Worm (Caenorhabditis elegans): ENCODE data around the gene ets-4.
A peak's percentile ranks its signal among the peaks of the same experiment; 100 is the strongest.

The ets-4 gene

DNA sequence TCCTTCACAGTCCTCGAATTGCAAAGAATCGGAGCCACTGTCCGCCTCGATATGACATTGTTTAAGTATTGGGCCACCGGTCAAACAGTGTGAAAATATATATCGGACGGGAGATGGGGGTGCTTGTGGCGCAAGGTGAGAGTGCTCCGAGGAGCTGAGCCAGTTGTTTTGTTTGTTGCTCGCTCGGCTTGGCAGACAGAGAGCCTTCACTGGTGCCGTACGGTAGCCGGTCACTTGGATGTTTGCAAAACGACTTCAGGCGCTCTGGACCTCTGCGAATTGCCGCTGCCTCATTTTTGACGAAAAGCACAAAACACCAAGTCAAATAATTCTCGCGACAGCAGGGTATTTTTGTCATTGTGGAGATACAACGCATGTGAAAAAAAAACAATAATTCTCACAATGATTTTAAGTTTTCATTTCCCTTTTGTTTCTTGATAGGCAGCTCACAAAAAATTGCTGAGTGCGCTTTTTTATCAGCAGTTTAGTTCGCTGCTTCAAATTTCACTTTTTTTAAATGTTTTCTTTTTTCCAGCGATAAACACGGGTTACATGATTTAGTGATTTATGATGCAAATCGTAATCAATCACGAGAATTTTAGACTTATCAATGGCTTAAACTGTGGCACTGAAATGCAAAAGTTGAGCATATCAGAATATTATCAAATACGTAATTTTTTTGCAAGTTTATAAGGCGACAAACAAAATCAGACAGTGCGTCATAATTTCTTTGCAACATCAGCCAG is 1.5 kb upstream of the ets-4 start:
- TF ChIP-seq him-1 (tag; optimal IDR thresholded peaks at IDR 0.05) = no peak
- no peak for TF ChIP-seq W03F9.2 (tag; optimal IDR thresholded peaks at IDR 0.05)
- TF ChIP-seq dao-5 (tag; optimal IDR thresholded peaks at IDR 0.05) = no peak

DNA sequence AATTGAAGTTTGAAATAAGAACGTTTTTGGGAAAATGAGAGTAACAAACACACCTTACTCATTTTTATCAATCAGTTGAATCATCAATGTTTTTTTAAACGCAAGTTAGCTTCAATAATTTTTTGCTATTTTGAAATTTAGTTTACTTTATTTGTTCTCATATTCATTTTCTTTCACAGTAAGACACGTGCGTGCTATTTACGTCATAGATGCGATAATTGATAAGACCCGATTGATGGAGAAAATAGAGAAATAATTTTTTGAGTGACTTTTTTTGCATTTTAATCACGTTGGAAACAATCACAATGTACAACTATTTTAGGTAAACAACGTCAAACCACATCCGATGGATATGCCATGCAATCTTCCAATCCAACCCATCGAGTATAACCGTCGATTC is 790 bp downstream of the ets-4 start:
- no peak for TF ChIP-seq dao-5 (tag; optimal IDR thresholded peaks at IDR 0.05)
- no peak for TF ChIP-seq W03F9.2 (tag; optimal IDR thresholded peaks at IDR 0.05)
- TF ChIP-seq him-1 (tag; optimal IDR thresholded peaks at IDR 0.05) = no peak

DNA sequence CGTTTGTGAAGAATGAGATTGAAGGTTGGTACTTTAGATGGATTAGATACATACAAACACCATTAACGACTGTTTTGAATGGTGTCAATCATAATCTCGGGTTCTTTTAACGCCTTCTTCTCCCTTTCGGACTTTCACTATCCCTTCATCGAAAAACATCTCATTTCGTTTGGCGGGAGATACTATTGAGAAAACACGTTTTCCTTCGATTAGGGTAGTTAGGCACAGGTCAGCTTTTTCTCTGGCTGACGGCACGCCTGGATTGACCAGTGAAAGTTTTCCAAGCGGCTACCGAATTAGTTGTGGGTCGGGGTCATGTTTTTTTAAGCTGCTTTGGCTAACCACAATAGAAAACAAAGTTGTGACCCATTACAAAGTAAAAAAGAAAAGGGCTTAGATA is 1.3 kb downstream of the ets-4 start:
- TF ChIP-seq him-1 (tag; optimal IDR thresholded peaks at IDR 0.05) (no peak), W03F9.2 (tag; optimal IDR thresholded peaks at IDR 0.05) (no peak), dao-5 (tag; optimal IDR thresholded peaks at IDR 0.05) (no peak)

DNA sequence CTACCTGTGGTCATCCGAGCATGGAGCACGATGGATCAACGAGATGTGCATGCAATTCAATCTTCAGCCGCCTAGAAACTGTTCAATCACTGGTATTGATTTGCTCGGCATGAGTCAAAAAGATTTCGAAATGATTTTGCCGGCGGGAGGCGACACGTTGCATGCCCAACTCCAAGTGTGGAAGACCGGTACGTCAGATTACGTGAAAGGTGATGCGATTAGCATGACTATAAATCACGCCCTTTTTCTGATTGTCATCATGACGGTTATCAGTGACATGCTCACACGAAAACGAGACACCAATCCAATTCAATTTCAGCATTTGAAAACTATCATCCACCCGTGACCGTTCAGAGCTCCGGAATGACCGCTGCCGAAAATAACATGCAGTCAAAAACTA is 2.0 kb downstream of the ets-4 start:
- TF ChIP-seq dao-5 (tag; optimal IDR thresholded peaks at IDR 0.05) (no peak), W03F9.2 (tag; optimal IDR thresholded peaks at IDR 0.05) (no peak), him-1 (tag; optimal IDR thresholded peaks at IDR 0.05) (no peak)

DNA sequence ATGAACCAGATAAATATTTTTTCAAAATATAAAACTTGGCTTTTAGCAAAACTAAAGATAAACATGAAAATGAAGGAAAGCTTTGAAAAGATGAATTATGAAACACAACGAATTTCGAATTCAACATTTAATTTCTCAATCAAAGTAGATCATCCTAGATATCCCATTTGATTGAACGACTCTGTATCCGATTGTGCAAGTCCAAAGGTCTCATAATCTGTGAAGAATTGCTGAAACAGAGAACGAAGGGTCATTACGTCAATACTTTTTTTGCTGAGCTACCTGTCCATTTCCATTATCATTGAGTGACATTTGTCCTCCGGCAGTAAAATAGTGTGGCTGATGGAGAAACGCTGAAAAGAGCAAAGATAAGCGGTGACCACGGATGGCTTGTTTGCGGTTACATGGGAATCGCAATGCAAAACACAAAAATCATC is 4.0 kb downstream of the ets-4 start:
- TF ChIP-seq W03F9.2 (tag; optimal IDR thresholded peaks at IDR 0.05) (no peak), dao-5 (tag; optimal IDR thresholded peaks at IDR 0.05) (peak; percentile 44), him-1 (tag; optimal IDR thresholded peaks at IDR 0.05) (no peak)

DNA sequence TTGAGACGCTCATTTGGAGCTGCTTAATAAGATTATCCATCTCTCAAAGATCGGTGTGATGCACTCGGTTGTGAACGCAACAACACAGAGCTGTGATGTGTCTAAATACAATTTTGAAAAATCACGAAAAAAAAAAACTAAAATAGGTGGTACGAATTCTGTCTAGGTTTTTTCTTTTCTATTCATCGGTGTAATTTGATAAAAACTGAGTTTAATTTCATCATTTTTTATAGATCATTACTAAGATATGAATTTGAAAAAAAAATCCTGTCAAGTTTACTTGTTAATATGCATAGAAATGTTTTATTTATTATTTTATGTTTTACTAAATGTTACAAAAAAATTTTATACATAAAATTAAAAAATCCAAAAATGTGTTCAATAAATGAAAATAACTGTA is 11.4 kb downstream of the ets-4 start, which contains the start of gene ceh-60:
Gene ceh-60 (minus strand): TSS at position 101 of the 400 bp plus-strand sequence.
- TF ChIP-seq him-1 (tag; optimal IDR thresholded peaks at IDR 0.05) (no peak), W03F9.2 (tag; optimal IDR thresholded peaks at IDR 0.05) (no peak), dao-5 (tag; optimal IDR thresholded peaks at IDR 0.05) (no peak)

DNA sequence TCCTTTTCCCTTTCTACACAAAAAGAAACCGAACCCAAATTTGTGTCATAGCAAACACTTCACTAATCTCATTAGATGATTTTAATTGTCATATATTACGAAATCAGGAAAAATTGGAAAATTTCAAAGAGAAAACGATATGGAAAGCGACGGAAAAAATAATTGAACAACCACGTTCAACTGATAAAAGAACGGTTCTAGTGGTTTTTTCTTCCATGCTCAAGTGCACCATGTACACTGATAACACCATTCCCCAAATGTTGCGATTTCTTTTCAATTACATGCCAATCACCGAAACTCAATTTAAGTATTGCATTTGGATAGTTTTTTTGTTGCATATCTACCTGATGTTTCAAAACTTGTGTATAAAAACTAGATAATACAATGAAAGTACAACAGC is 11.9 kb downstream of the ets-4 start:
- no peak for TF ChIP-seq dao-5 (tag; optimal IDR thresholded peaks at IDR 0.05)
- no peak for TF ChIP-seq W03F9.2 (tag; optimal IDR thresholded peaks at IDR 0.05)
- TF ChIP-seq him-1 (tag; optimal IDR thresholded peaks at IDR 0.05) = no peak

DNA sequence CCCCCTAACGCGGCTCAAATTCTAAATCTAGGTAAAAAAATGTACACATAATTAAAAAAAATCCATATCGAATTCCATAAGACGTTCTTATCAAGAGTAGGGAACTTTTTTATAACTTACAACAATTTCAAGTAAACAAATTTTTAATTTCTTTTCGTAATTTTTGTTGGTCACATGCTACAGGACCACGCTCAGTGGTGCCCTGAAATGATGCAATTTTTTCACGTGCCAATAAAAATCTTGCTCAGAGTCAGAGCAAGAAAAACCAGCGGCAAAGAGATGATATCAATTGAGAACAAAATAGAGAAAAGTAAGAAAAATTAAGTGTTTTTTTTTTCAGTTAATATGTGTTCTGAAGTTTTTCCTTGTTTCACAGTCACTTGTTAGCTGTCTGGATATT is 13.2 kb downstream of the ets-4 start:
- no peak for TF ChIP-seq dao-5 (tag; optimal IDR thresholded peaks at IDR 0.05)
- no peak for TF ChIP-seq him-1 (tag; optimal IDR thresholded peaks at IDR 0.05)
- TF ChIP-seq W03F9.2 (tag; optimal IDR thresholded peaks at IDR 0.05) = no peak

DNA sequence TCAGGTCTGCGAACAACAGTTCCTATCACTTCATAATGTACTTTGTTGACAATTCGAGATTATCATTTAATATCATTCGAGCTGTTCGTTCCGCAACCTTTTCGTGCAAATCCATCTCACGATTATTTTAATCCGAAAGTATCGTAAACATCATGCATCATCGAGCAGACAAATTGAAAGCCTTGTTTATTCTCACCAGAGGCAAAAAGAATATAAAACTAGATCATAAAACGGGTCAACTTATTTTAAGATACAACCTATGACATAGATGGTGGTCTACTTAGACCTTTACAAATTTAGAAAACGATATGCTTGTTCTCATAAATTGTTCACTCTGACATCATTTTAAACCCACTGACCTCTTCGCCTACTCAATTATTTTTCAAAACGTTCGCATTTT is 14.4 kb downstream of the ets-4 start:
- no peak for TF ChIP-seq W03F9.2 (tag; optimal IDR thresholded peaks at IDR 0.05)
- TF ChIP-seq him-1 (tag; optimal IDR thresholded peaks at IDR 0.05) = no peak
- TF ChIP-seq dao-5 (tag; optimal IDR thresholded peaks at IDR 0.05) = no peak

DNA sequence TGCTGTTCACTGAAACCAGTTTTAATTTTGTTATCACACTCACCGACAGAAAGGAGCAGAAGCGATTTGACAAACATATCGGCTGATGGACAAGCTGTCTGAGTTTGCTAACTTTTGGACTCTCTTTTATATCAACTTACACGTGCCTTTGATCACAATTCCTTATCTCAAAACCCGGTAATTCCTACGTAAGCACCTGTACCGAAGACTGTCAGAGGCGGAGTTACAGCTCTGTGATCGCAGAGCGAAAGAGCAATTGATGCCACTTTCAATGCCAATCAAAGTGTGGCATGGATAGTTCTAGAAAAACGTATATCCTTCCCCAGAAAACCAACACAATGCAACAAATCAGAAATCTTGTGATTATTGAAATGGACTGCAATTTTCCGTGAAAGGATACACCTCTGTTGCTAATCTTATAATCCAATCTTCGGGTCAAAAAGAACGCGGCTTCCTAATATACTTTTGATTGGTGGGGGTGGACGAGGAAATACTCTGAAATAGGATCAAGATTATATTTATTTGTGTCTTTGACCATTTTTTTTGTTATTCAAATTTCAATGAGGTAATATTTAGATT is 18.1 kb downstream of the ets-4 start, which contains the start of gene ilys-5:
Gene ilys-5 (minus strand): TSS at position 140 of the 579 bp plus-strand sequence.
- no peak for TF ChIP-seq W03F9.2 (tag; optimal IDR thresholded peaks at IDR 0.05)
- no peak for TF ChIP-seq him-1 (tag; optimal IDR thresholded peaks at IDR 0.05)
- no peak for TF ChIP-seq dao-5 (tag; optimal IDR thresholded peaks at IDR 0.05)

DNA sequence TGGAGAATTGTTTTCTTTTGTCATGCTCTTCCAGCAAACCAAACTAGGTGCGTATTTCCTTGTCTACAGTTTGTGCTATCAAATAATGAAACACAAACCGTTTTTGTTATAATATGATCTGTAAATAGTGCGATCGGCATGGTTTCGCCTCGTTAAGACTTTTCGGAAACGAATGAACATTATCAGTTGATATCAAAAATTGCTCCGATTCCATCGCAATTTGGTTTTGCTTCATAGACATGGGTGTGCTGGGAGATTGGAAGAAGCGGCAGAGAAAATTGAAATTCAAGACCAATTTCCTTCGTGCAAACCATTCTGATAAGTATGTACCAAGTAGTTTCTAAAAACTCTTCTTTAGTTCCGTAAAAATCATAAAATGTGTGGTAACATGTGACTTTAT is 19.4 kb downstream of the ets-4 start:
- TF ChIP-seq W03F9.2 (tag; optimal IDR thresholded peaks at IDR 0.05) = no peak
- no peak for TF ChIP-seq dao-5 (tag; optimal IDR thresholded peaks at IDR 0.05)
- no peak for TF ChIP-seq him-1 (tag; optimal IDR thresholded peaks at IDR 0.05)

DNA sequence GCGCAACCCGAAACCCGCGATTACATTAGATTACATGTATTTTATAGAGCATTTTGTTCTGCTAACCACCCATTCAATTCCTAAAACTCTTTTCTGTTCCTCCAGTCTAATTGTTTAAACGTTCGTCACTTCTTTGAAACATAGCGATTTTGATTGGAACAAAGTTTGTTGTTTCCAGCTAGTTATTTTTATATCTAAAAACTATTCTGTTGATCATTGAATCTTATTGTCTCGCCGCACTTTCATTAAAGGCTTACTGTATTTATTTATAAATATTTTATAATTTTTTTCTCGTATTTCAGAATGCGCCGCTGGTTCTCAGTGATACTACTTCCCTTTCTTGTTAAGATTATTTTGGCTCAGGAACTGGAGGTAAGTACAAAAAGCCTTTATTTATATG is 24.0 kb downstream of the ets-4 start, which contains the start of gene T14E8.2:
Gene T14E8.2 (plus strand): TSS at position 301 of the 400 bp plus-strand sequence.
- TF ChIP-seq W03F9.2 (tag; optimal IDR thresholded peaks at IDR 0.05) (no peak), him-1 (tag; optimal IDR thresholded peaks at IDR 0.05) (no peak), dao-5 (tag; optimal IDR thresholded peaks at IDR 0.05) (no peak)

DNA sequence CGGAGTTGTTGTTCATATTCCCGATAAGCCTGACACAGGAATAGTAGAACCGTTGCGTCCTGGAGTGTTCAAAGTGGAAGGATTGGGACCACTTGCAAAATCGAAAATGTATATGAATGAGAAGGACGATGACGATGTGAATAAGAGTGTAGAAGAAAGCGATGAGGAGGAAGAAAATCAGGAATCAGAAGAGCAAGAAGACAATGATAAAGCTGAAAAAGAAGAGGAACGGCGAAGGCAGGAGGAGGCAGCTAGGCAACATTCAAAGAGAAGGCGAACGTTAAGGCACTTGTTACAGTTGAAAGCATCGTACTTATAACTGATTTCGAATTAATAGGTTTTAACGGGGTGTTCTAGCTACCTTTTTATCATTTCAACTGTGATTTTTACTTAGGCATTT is 25.0 kb downstream of the ets-4 start:
- TF ChIP-seq dao-5 (tag; optimal IDR thresholded peaks at IDR 0.05) (no peak), him-1 (tag; optimal IDR thresholded peaks at IDR 0.05) (no peak), W03F9.2 (tag; optimal IDR thresholded peaks at IDR 0.05) (no peak)

DNA sequence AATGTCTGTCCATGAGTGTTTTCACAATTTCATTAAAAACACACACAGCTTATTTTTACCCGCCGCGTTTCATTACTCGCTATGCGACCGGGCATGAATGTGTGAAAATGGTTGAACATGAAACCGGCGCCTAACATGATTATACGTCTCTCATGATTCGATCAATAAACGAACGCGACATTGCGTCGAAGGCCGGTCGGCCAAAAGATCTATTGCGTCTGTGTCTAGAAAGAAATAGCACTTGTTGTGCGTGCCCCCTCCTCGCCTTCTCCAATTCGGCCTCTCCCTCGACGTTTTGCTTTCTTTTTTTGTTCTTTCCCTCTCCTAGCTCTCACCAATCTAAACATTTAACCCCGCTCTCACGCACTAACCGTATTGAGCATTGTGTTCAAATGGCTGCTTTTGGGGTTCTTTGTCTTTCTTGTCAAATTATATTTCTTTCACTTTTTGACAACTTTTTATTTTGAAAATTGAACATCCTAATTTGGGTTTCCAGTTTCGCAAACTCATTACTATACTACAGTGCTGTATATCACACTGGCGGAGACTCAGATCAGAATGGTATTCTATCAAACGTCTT is 32.5 kb downstream of the ets-4 start:
- TF ChIP-seq him-1 (tag; optimal IDR thresholded peaks at IDR 0.05) (no peak), dao-5 (tag; optimal IDR thresholded peaks at IDR 0.05) (no peak), W03F9.2 (tag; optimal IDR thresholded peaks at IDR 0.05) (no peak)

Data from whole organism, L4/young adult.